Fruit fly (Drosophila melanogaster) whole organism, embryonic: ENCODE measurements around the gene CG14947.

Experiments used
- Abd-B ChIP-seq: fragments of 200-800 bp; sonication (Bioruptor generic); optimal IDR thresholded peaks from 2 replicates; lab custom pipeline; 2018; ENCODE audit warnings: missing biosample characterization, mild to moderate bottlenecking, missing genetic modification characterization, moderate library complexity
- Asciz ChIP-seq: fragments of 200-800 bp; sonication (Bioruptor generic); optimal IDR thresholded peaks from 2 replicates; lab custom pipeline; 2017; ENCODE audit warnings: missing biosample characterization, mild to moderate bottlenecking, missing genetic modification characterization, missing genetic modification reagents
- Atf3 ChIP-seq: fragments of 200-800 bp; sonication (Bioruptor generic); optimal IDR thresholded peaks from 3 replicates; lab custom pipeline; 2016; ENCODE audit warnings: missing biosample characterization, missing genetic modification characterization
- CG10147 ChIP-seq: fragments of 200-800 bp; sonication (Bioruptor generic); optimal IDR thresholded peaks from 2 replicates; lab custom pipeline; 2019; ENCODE audit warnings: missing biosample characterization, mild to moderate bottlenecking, missing genetic modification characterization, moderate library complexity
- CG10431 ChIP-seq: fragments of 200-800 bp; sonication (Bioruptor generic); optimal IDR thresholded peaks from 3 replicates; lab custom pipeline; 2018; ENCODE audit warnings: missing biosample characterization, mild to moderate bottlenecking, missing genetic modification characterization
- CG10959 ChIP-seq: fragments of 200-800 bp; sonication (Bioruptor generic); IDR thresholded peaks from 2 replicates; pipeline ENCODE4 v1.3.6; 2022; ENCODE audit warnings: missing biosample characterization, missing genetic modification characterization
- CG11456 ChIP-seq: fragments of 200-800 bp; sonication (Bioruptor generic); IDR thresholded peaks from 3 replicates; pipeline ENCODE4 v1.3.6; 2022; ENCODE audit warnings: missing biosample characterization, missing genetic modification characterization
- CG12219 ChIP-seq: fragments of 200-800 bp; sonication (Bioruptor generic); optimal IDR thresholded peaks from 3 replicates; lab custom pipeline; 2018; ENCODE audit warnings: missing biosample characterization, mild to moderate bottlenecking, missing genetic modification characterization
- CG12236 ChIP-seq: fragments of 200-800 bp; sonication (Bioruptor generic); optimal IDR thresholded peaks from 2 replicates; lab custom pipeline; 2016; ENCODE audit warnings: missing biosample characterization, missing genetic modification characterization
- CG13296 ChIP-seq: fragments of 200-800 bp; sonication (Bioruptor generic); optimal IDR thresholded peaks from 3 replicates; lab custom pipeline; 2018; ENCODE audit warnings: missing biosample characterization, mild to moderate bottlenecking, missing genetic modification characterization
- CG13424 ChIP-seq: fragments of 200-800 bp; sonication (Bioruptor generic); optimal IDR thresholded peaks from 2 replicates; lab custom pipeline; 2019; ENCODE audit warnings: missing biosample characterization, mild to moderate bottlenecking, missing genetic modification characterization, moderate library complexity
- CG1529 ChIP-seq: fragments of 200-800 bp; sonication (Bioruptor generic); optimal IDR thresholded peaks from 3 replicates; lab custom pipeline; 2018; ENCODE audit warnings: missing biosample characterization, missing genetic modification characterization
- CG1602 ChIP-seq: fragments of 200-800 bp; sonication (Bioruptor generic); optimal IDR thresholded peaks from 3 replicates; lab custom pipeline; 2016; ENCODE audit warnings: missing biosample characterization, missing genetic modification characterization
- CG1603 ChIP-seq: fragments of 200-800 bp; sonication (Bioruptor generic); optimal IDR thresholded peaks from 2 replicates; lab custom pipeline; 2019; ENCODE audit warnings: missing biosample characterization, mild to moderate bottlenecking, missing genetic modification characterization, moderate library complexity
- CG16813 ChIP-seq: fragments of 200-800 bp; sonication (Bioruptor generic); IDR thresholded peaks from 3 replicates; pipeline ENCODE4 v1.3.6; 2022; ENCODE audit warnings: missing biosample characterization, missing genetic modification characterization; ENCODE audit not compliant: partially characterized antibody
- CG16863 ChIP-seq: fragments of 200-800 bp; sonication (Bioruptor generic); optimal IDR thresholded peaks from 3 replicates; lab custom pipeline; 2016; ENCODE audit warnings: missing biosample characterization, missing genetic modification characterization
- CG18599 ChIP-seq: fragments of 200-800 bp; sonication (Bioruptor generic); optimal IDR thresholded peaks from 3 replicates; lab custom pipeline; 2017; ENCODE audit warnings: missing biosample characterization, missing genetic modification characterization, mild to moderate bottlenecking, moderate library complexity, missing genetic modification reagents
- CG18764 ChIP-seq: fragments of 200-800 bp; sonication (Bioruptor generic); optimal IDR thresholded peaks from 3 replicates; lab custom pipeline; 2016; ENCODE audit warnings: missing biosample characterization, missing genetic modification characterization
- CG2678 ChIP-seq: fragments of 200-800 bp; sonication (Bioruptor generic); optimal IDR thresholded peaks from 3 replicates; lab custom pipeline; 2019; ENCODE audit warnings: missing biosample characterization, mild to moderate bottlenecking, missing genetic modification characterization, moderate library complexity
- CG3281 ChIP-seq: fragments of 200-800 bp; sonication (Bioruptor generic); optimal IDR thresholded peaks from 3 replicates; lab custom pipeline; 2017; ENCODE audit warnings: missing biosample characterization, mild to moderate bottlenecking, missing genetic modification characterization
- CG4282 ChIP-seq: fragments of 200-800 bp; sonication (Bioruptor generic); optimal IDR thresholded peaks from 2 replicates; lab custom pipeline; 2016; ENCODE audit warnings: missing biosample characterization, missing genetic modification characterization
- CG4707 ChIP-seq: fragments of 200-800 bp; sonication (Bioruptor generic); optimal IDR thresholded peaks from 2 replicates; lab custom pipeline; 2018; ENCODE audit warnings: missing biosample characterization, mild to moderate bottlenecking, missing genetic modification characterization, moderate library complexity
- CG5180 ChIP-seq: fragments of 200-800 bp; sonication (Bioruptor generic); optimal IDR thresholded peaks from 3 replicates; lab custom pipeline; 2017; ENCODE audit warnings: missing biosample characterization, missing genetic modification characterization, mild to moderate bottlenecking, moderate library complexity, missing genetic modification reagents
- CG6654 ChIP-seq: fragments of 200-800 bp; sonication (Bioruptor generic); optimal IDR thresholded peaks from 2 replicates; lab custom pipeline; 2017; ENCODE audit warnings: missing biosample characterization, mild to moderate bottlenecking, missing genetic modification characterization
- CG6683 ChIP-seq: fragments of 200-800 bp; sonication (Bioruptor generic); optimal IDR thresholded peaks from 2 replicates; lab custom pipeline; 2017; ENCODE audit warnings: missing biosample characterization, mild to moderate bottlenecking, missing genetic modification characterization, missing genetic modification reagents
- CG8478 ChIP-seq: fragments of >200 bp; optimal IDR thresholded peaks from 2 replicates; lab custom pipeline; 2018
- Chrac-16 ChIP-seq: fragments of 200-800 bp; sonication (Bioruptor generic); optimal IDR thresholded peaks from 3 replicates; lab custom pipeline; 2016; ENCODE audit warnings: missing biosample characterization, missing genetic modification characterization
- CkIIα-i1 ChIP-seq: fragments of 200-800 bp; sonication (Bioruptor generic); IDR thresholded peaks from 2 replicates; pipeline ENCODE4 v1.3.6; 2022; ENCODE audit warnings: missing biosample characterization, missing genetic modification characterization
- Dref ChIP-seq: fragments of 200-800 bp; sonication (Bioruptor generic); IDR thresholded peaks from 2 replicates; pipeline ENCODE4 v1.3.6; 2022; ENCODE audit warnings: missing biosample characterization, missing genetic modification characterization
- Drgx ChIP-seq: fragments of 200-800 bp; sonication (Bioruptor generic); IDR thresholded peaks from 2 replicates; pipeline ENCODE4 v1.3.6; 2022; ENCODE audit warnings: missing biosample characterization, missing genetic modification characterization
- Fer1 ChIP-seq: fragments of 200-800 bp; sonication (Bioruptor generic); optimal IDR thresholded peaks from 2 replicates; lab custom pipeline; 2017; ENCODE audit warnings: missing biosample characterization, mild to moderate bottlenecking, missing genetic modification characterization
- Lim3 ChIP-seq: fragments of 200-800 bp; sonication (Bioruptor generic); IDR thresholded peaks from 2 replicates; pipeline ENCODE4 v1.3.6; 2022; ENCODE audit warnings: missing biosample characterization, missing genetic modification characterization
- Meics ChIP-seq: fragments of 200-800 bp; sonication (Bioruptor generic); optimal IDR thresholded peaks from 2 replicates; lab custom pipeline; 2017; ENCODE audit warnings: missing biosample characterization, mild to moderate bottlenecking, missing genetic modification characterization
- Neu2 ChIP-seq: fragments of 200-800 bp; sonication (Bioruptor generic); optimal IDR thresholded peaks from 3 replicates; lab custom pipeline; 2016; ENCODE audit warnings: missing biosample characterization, missing genetic modification characterization, borderline replicate concordance
- Opbp ChIP-seq: fragments of 200-800 bp; sonication (Bioruptor generic); IDR thresholded peaks from 3 replicates; pipeline ENCODE4 v1.3.6; 2022; ENCODE audit warnings: missing biosample characterization, missing genetic modification characterization; ENCODE audit not compliant: partially characterized antibody
- Sry-β ChIP-seq: fragments of 200-800 bp; sonication (Bioruptor generic); optimal IDR thresholded peaks from 2 replicates; lab custom pipeline; 2018; ENCODE audit warnings: missing biosample characterization, mild to moderate bottlenecking, missing genetic modification characterization, moderate library complexity
- ash1 ChIP-seq: fragments of 200-800 bp; sonication (Bioruptor generic); optimal IDR thresholded peaks from 2 replicates; lab custom pipeline; 2018; ENCODE audit warnings: missing biosample characterization, mild to moderate bottlenecking, missing genetic modification characterization
- bcd ChIP-seq: fragments of 200-800 bp; sonication (Bioruptor generic); optimal IDR thresholded peaks from 2 replicates; lab custom pipeline; 2017; ENCODE audit warnings: missing biosample characterization, mild to moderate bottlenecking, missing genetic modification characterization
- chinmo ChIP-seq: fragments of 200-800 bp; sonication (Bioruptor generic); IDR thresholded peaks from 4 replicates; pipeline ENCODE4 v1.3.6; 2022; ENCODE audit warnings: missing biosample characterization, missing genetic modification characterization; ENCODE audit not compliant: partially characterized antibody
- fu2 ChIP-seq: fragments of 200-800 bp; sonication (Bioruptor generic); optimal IDR thresholded peaks from 2 replicates; lab custom pipeline; 2016; ENCODE audit warnings: missing biosample characterization, missing genetic modification characterization
- gsb-n ChIP-seq: fragments of 200-800 bp; sonication (Bioruptor generic); optimal IDR thresholded peaks from 3 replicates; lab custom pipeline; 2018; ENCODE audit warnings: missing biosample characterization, mild to moderate bottlenecking, missing genetic modification characterization
- hkb ChIP-seq, 2 experiments: fragments of 200-800 bp in 1 of 2; fragments of >200 bp in 1 of 2; sonication (Bioruptor generic) in 1 of 2; IDR thresholded peaks in 1 of 2; optimal IDR thresholded peaks in 1 of 2; 2 replicates each; pipeline versions ENCODE4 v1.3.6 to Lab custom; 2017 to 2022; ENCODE audit warnings: missing biosample characterization in 1 of 2, missing genetic modification characterization in 1 of 2
- lola ChIP-seq, 3 experiments: fragments of >200 bp in 2 of 3; fragments of 200-800 bp in 1 of 3; sonication (Bioruptor generic) in 1 of 3; optimal IDR thresholded peaks; 2 replicates each; lab custom pipeline; 2017 to 2019; ENCODE audit warnings: missing biosample characterization in 3 of 3, missing genetic modification characterization in 3 of 3, mild to moderate bottlenecking in 1 of 3, moderate library complexity in 1 of 3
- mirr ChIP-seq: fragments of 200-800 bp; sonication (Bioruptor generic); optimal IDR thresholded peaks from 3 replicates; lab custom pipeline; 2018; ENCODE audit warnings: missing biosample characterization, mild to moderate bottlenecking, missing genetic modification characterization
- ranshi ChIP-seq: fragments of 200-800 bp; sonication (Bioruptor generic); IDR thresholded peaks from 2 replicates; pipeline ENCODE4 v1.3.6; 2022; ENCODE audit warnings: missing biosample characterization, missing genetic modification characterization
- slbo ChIP-seq: fragments of 200-800 bp; sonication (Bioruptor generic); IDR thresholded peaks from 2 replicates; pipeline ENCODE4 v1.3.6; 2022; ENCODE audit warnings: missing biosample characterization, missing genetic modification characterization
- tin ChIP-seq: fragments of 200-800 bp; sonication (Bioruptor generic); optimal IDR thresholded peaks from 3 replicates; lab custom pipeline; 2016; ENCODE audit warnings: missing biosample characterization, missing genetic modification characterization

CG14947 gene

DNA sequence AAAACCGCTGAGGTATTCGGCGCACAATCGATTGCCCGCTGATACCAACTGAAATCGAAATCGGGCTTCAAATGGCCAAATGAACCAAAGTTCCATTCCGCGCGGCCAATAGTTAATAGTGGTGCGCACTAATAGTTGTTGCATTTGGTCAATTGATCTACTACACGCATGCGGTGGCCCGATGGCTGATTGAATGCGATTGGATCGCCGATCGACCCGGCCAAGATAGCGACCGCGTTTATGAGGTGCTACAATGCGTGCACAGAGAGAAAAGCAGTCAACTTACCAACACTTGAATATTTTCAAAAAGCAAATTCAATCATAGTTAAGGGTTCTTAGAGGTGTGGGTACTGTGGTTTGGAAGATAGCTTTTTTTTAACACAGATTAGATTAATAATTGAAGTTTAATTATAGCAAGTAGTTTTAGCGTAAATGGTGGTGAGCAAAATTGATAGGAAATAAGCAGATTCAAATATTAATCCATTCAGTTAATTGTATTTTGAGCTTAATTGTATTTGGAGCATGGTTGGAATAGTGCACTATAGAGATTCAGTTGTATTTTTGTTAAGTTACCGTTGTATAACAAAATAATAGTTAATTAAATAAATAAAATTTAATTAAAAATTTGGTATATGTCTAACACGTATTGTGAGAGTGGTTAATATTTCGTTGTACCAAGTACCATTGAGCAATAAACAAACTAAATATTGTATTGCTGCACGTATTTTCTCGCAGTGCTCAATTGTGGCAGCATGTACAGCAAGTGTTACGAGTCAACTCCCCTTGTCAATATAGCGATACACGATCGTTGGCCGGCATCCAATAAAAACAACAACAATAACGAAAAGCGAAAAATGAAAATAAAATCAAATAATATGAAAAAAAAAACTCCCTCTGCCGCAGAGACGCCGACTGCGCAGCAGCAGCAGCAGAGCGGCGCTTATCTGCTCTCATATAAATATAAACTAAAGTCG lies 49.2 kb upstream of the CG14947 start (continued):
- TF ChIP-seq mirr (GFP tag; lab: Kevin White, UChicago) (peak; percentile 10), CG4707 (GFP tag; lab: Kevin White, UChicago) (no peak), ash1 (GFP tag; lab: Kevin White, UChicago) (no peak), CG4282 (GFP tag; lab: Kevin White, UChicago) (no peak), slbo (GFP tag; lab: Robert Waterston, UW) (peak; percentile 63), CG10431 (GFP tag; lab: Kevin White, UChicago) (peak; percentile 17), CG6654 (GFP tag; lab: Kevin White, UChicago) (peak; percentile 34), bcd (GFP tag; lab: Kevin White, UChicago) (peak; percentile 60), CG1603 (tag; lab: Kevin White, UChicago) (peak; percentile 74), Sry-β (peak; percentile 8), CG2678 (tag; lab: Kevin White, UChicago) (peak; percentile 71), tin (peak; percentile 30), CG6683 (no peak), CkIIα-i1 (GFP tag; lab: Robert Waterston, UW) (no peak), Drgx (peak; percentile 75), Meics (GFP tag; lab: Kevin White, UChicago) (peak; percentile 68), lola (GFP tag; optimal IDR thresholded peaks at IDR 0.05; lab: Kevin White, UChicago) (peak in 1 of 3 experiments; percentile 75), chinmo (GFP tag; lab: Robert Waterston, UW) (0 out of 4 replicates have a peak, but pooled peaks have one; percentile 64), CG13424 (peak; percentile 67), CG18599 (GFP tag; lab: Kevin White, UChicago) (peak; percentile 56), Abd-B (peak; percentile 29), hkb (optimal IDR thresholded peaks at IDR 0.05; lab: Kevin White, UChicago) (no peak), hkb (GFP tag; IDR thresholded peaks at IDR 0.05; lab: Robert Waterston, UW) (0 out of 2 replicates have a peak, but pooled peaks have one; percentile 21), CG11456 (GFP tag; lab: Robert Waterston, UW) (peak; percentile 68; the same call in 1 of the 3 replicates), CG18764 (GFP tag; lab: Kevin White, UChicago) (no peak), CG1602 (GFP tag; lab: Kevin White, UChicago) (peak; percentile 68), CG12219 (no peak), CG10959 (no peak), fu2 (GFP tag; lab: Kevin White, UChicago) (peak; percentile 11), Lim3 (GFP tag; lab: Robert Waterston, UW) (peak; percentile 35; the same call in 1 of the 2 replicates), Opbp (GFP tag; lab: Robert Waterston, UW) (no peak), gsb-n (tag; lab: Kevin White, UChicago) (no peak), CG16863 (GFP tag; lab: Kevin White, UChicago) (peak; percentile 15), Neu2 (GFP tag; lab: Kevin White, UChicago) (no peak), Chrac-16 (GFP tag; lab: Kevin White, UChicago) (peak; percentile 56), Asciz (peak; percentile 3), CG5180 (peak; percentile 18), CG16813 (no peak), CG13296 (peak; percentile 32), CG10147 (GFP tag; lab: Kevin White, UChicago) (no peak), Atf3 (peak; percentile 5), CG12236 (GFP tag; lab: Kevin White, UChicago) (no peak), CG1529 (peak; percentile 27), CG3281 (GFP tag; lab: Kevin White, UChicago) (peak; percentile 66), CG8478 (lab: Kevin White, UChicago) (no peak), Dref (GFP tag; lab: Robert Waterston, UW) (peak; percentile 45), ranshi (peak; percentile 46; the same call in 1 of the 2 replicates), Fer1 (GFP tag; lab: Kevin White, UChicago) (no peak)
